Fruit fly (Drosophila melanogaster) whole organism, adult: Measurements from ENCODE around the gene CG3862.

Experiments
- CG11617 ChIP-seq: fragments of 200-800 bp; sonication (Bioruptor generic); optimal IDR thresholded peaks from 2 replicates; lab custom pipeline; 2017; ENCODE audit warnings: mild to moderate bottlenecking, missing biosample characterization, missing genetic modification reagents, missing genetic modification characterization
- CG12768 ChIP-seq: fragments of 200-800 bp; sonication (Bioruptor generic); optimal IDR thresholded peaks from 2 replicates; lab custom pipeline; 2017; ENCODE audit warnings: missing biosample characterization, missing genetic modification characterization, mild to moderate bottlenecking, moderate library complexity, missing genetic modification reagents
- CG14711 ChIP-seq: fragments of 200-800 bp; sonication (Bioruptor generic); optimal IDR thresholded peaks from 2 replicates; lab custom pipeline; 2018; ENCODE audit warnings: missing biosample characterization, mild to moderate bottlenecking, missing genetic modification characterization, moderate library complexity
- CG7101 ChIP-seq: fragments of 200-800 bp; sonication (Bioruptor generic); optimal IDR thresholded peaks from 2 replicates; lab custom pipeline; 2018; ENCODE audit warnings: missing biosample characterization, mild to moderate bottlenecking, missing genetic modification characterization, moderate library complexity
- Clk ChIP-seq: fragments of 200-800 bp; sonication (Bioruptor generic); optimal IDR thresholded peaks from 2 replicates; lab custom pipeline; 2017; ENCODE audit warnings: missing biosample characterization, missing genetic modification characterization
- Hr96 ChIP-seq: fragments of 200-800 bp; sonication (Bioruptor generic); optimal IDR thresholded peaks from 2 replicates; lab custom pipeline; 2016; ENCODE audit warnings: missing biosample characterization, missing genetic modification characterization
- Mnt ChIP-seq: fragments of 200-800 bp; sonication (Bioruptor generic); optimal IDR thresholded peaks from 2 replicates; lab custom pipeline; 2016; ENCODE audit warnings: missing biosample characterization, mild to moderate bottlenecking, missing genetic modification characterization
- bab1 ChIP-seq: fragments of 200-800 bp; sonication (Bioruptor generic); optimal IDR thresholded peaks from 3 replicates; lab custom pipeline; 2019; ENCODE audit warnings: missing biosample characterization, mild to moderate bottlenecking, missing genetic modification characterization, moderate library complexity
- cic ChIP-seq: fragments of 200-800 bp; sonication (Bioruptor generic); optimal IDR thresholded peaks from 2 replicates; lab custom pipeline; 2017; ENCODE audit warnings: missing biosample characterization, mild to moderate bottlenecking, missing genetic modification characterization, moderate library complexity
- cnc ChIP-seq, 2 experiments: fragments of >200 bp; optimal IDR thresholded peaks; 2 replicates each; lab custom pipeline; 2017
- kay ChIP-seq: fragments of 200-800 bp; sonication (Bioruptor generic); peaks from one replicate; lab custom pipeline; 2016; ENCODE audit warnings: missing biosample characterization, missing genetic modification characterization, borderline replicate concordance
- pad ChIP-seq: fragments of 200-800 bp; sonication (Bioruptor generic); optimal IDR thresholded peaks from 3 replicates; lab custom pipeline; 2017; ENCODE audit warnings: missing biosample characterization, missing genetic modification characterization, mild to moderate bottlenecking, moderate library complexity, missing genetic modification reagents

dm6 chr2L:780182-780581 lies 45.5 kb downstream of the CG3862 start, which contains the start of gene Gr21a:
- TF ChIP-seq pad (no peak), cnc (optimal IDR thresholded peaks at IDR 0.05; lab: Kevin White, UChicago) (no peak), cic (no peak), kay (GFP tag; lab: Kevin White, UChicago) (no peak), Clk (GFP tag; lab: Kevin White, UChicago) (no peak), Hr96 (GFP tag; lab: Kevin White, UChicago) (no peak), bab1 (GFP tag; lab: Kevin White, UChicago) (no peak), CG11617 (GFP tag; lab: Kevin White, UChicago) (no peak), CG7101 (tag; lab: Kevin White, UChicago) (no peak), Mnt (GFP tag; lab: Kevin White, UChicago) (no peak), CG14711 (tag; lab: Kevin White, UChicago) (no peak), CG12768 (GFP tag; lab: Kevin White, UChicago) (no peak)
